Worm (Caenorhabditis elegans) whole organism, L4/young adult: ENCODE data around the gene F21G4.1.

ENCODE experiments used
- W03F9.2 ChIP-seq: fragments of 150-350 bp; optimal IDR thresholded peaks from 2 replicates; lab custom pipeline; 2014; ENCODE audit warnings: missing biosample characterization, missing genetic modification characterization
- dao-5 ChIP-seq: sonication (generic microtip); optimal IDR thresholded peaks from 2 replicates; lab custom pipeline; 2016; ENCODE audit warnings: missing genotype, missing genetic modification characterization, moderate library complexity, missing compliant biosample characterization
- him-1 ChIP-seq: sonication (generic microtip); optimal IDR thresholded peaks from 2 replicates; lab custom pipeline; 2016; ENCODE audit warnings: missing genotype, missing genetic modification reagents, missing genetic modification characterization, missing compliant biosample characterization

- TF ChIP-seq W03F9.2 (tag; lab: Kevin White, UChicago): no peak
- TF ChIP-seq him-1 (tag; lab: Kevin White, UChicago): no peak
- TF ChIP-seq dao-5 (tag; lab: Kevin White, UChicago): no peak
Observed at ce11 chrX:9848214-9848789, 43.8 kb downstream of the F21G4.1 start.
